Worm (Caenorhabditis elegans) whole organism, L4 larva: ENCODE data around the gene srv-24.

Experiments used
- D1046.2 ChIP-seq: fragments of 200-800 bp; sonication (Bioruptor generic); IDR thresholded peaks from 2 replicates; pipeline ENCODE4 v1.3.6; 2022; ENCODE audit warnings: missing genetic modification characterization, missing compliant biosample characterization
- F10B5.3 ChIP-seq: sonication (generic microtip); optimal IDR thresholded peaks from 2 replicates; lab custom pipeline; 2016; ENCODE audit warnings: mild to moderate bottlenecking, missing genetic modification characterization, missing compliant biosample characterization
- F49E8.2 ChIP-seq: sonication (generic microtip); optimal IDR thresholded peaks from 2 replicates; lab custom pipeline; 2016; ENCODE audit warnings: missing compliant biosample characterization, mild to moderate bottlenecking, missing genetic modification characterization, borderline replicate concordance
- T26A8.4 ChIP-seq: fragments of 200-800 bp; sonication (Bioruptor generic); IDR thresholded peaks from 2 replicates; pipeline ENCODE4 v1.3.6; 2022; ENCODE audit warnings: missing genetic modification characterization, missing compliant biosample characterization
- Y105C5A.15 ChIP-seq: fragments of 200-800 bp; sonication (Bioruptor generic); IDR thresholded peaks from 2 replicates; pipeline ENCODE4 v1.3.6; 2022; ENCODE audit warnings: missing genetic modification characterization, missing compliant biosample characterization
- Y48G9A.11 ChIP-seq: fragments of 200-800 bp; sonication (Bioruptor generic); IDR thresholded peaks from 2 replicates; pipeline ENCODE4 v1.3.6; 2022; ENCODE audit warnings: missing genetic modification reagents, missing genetic modification characterization, missing compliant biosample characterization
- Y75B8A.6 ChIP-seq: fragments of 200-800 bp; sonication (Bioruptor generic); IDR thresholded peaks from 2 replicates; pipeline ENCODE4 v1.3.6; 2022; ENCODE audit warnings: missing genetic modification reagents, missing genetic modification characterization, missing compliant biosample characterization
- ZK337.2 ChIP-seq: fragments of 200-800 bp; sonication (Bioruptor generic); IDR thresholded peaks from 2 replicates; pipeline ENCODE4 v1.3.6; 2022; ENCODE audit warnings: missing genetic modification reagents, missing genetic modification characterization, missing compliant biosample characterization
- aha-1 ChIP-seq: fragments of 150-350 bp; peaks from one replicate; lab custom pipeline; 2014; ENCODE audit warnings: missing biosample characterization, missing genetic modification characterization
- arid-1 ChIP-seq: fragments of 200-800 bp; sonication (Bioruptor generic); conservative IDR thresholded peaks from 2 replicates; pipeline ENCODE4 v1.3.6; 2022; ENCODE audit warnings: missing genetic modification reagents, missing genetic modification characterization, missing compliant biosample characterization
- attf-4 ChIP-seq: sonication (generic microtip); optimal IDR thresholded peaks from 3 replicates; lab custom pipeline; 2017; ENCODE audit warnings: missing biosample characterization, missing genetic modification characterization
- ceh-32 ChIP-seq: sonication (generic microtip); optimal IDR thresholded peaks from 2 replicates; lab custom pipeline; 2016; ENCODE audit warnings: mild to moderate bottlenecking, missing genetic modification characterization, missing compliant biosample characterization; ENCODE audit not compliant: poor library complexity
- ceh-44 ChIP-seq: fragments of 200-800 bp; sonication (Bioruptor generic); IDR thresholded peaks from 2 replicates; pipeline ENCODE4 v1.3.6; 2022; ENCODE audit warnings: missing genetic modification reagents, missing genetic modification characterization, missing compliant biosample characterization
- ceh-62 ChIP-seq: sonication (generic microtip); optimal IDR thresholded peaks from 2 replicates; lab custom pipeline; 2017; ENCODE audit warnings: missing biosample characterization, missing genetic modification characterization
- ceh-82 ChIP-seq: sonication (generic microtip); optimal IDR thresholded peaks from 2 replicates; lab custom pipeline; 2017; ENCODE audit warnings: missing biosample characterization, missing genetic modification characterization
- cey-2 ChIP-seq: sonication (generic microtip); optimal IDR thresholded peaks from 3 replicates; lab custom pipeline; 2017; ENCODE audit warnings: missing genetic modification characterization, mild to moderate bottlenecking, missing compliant biosample characterization, antibody characterized with exemption, borderline replicate concordance; ENCODE audit not compliant: insufficient read depth
- ctbp-1 ChIP-seq: fragments of 200-800 bp; sonication (Bioruptor generic); IDR thresholded peaks from 2 replicates; pipeline ENCODE4 v1.3.6; 2022; ENCODE audit warnings: missing genetic modification reagents, missing genetic modification characterization, missing compliant biosample characterization
- daf-16 ChIP-seq, 3 experiments: sonication (generic microtip); optimal IDR thresholded peaks; 2 replicates each; lab custom pipeline; 2016 to 2017; ENCODE audit warnings: missing genetic modification characterization in 3 of 3, missing genetic modification reagents in 3 of 3, mild to moderate bottlenecking in 2 of 3, missing compliant biosample characterization in 2 of 3, missing biosample characterization in 1 of 3, moderate library complexity in 1 of 3
- daf-8 ChIP-seq: fragments of 200-800 bp; sonication (Bioruptor generic); IDR thresholded peaks from 2 replicates; pipeline ENCODE4 v1.3.6; 2022; ENCODE audit warnings: missing genetic modification characterization, missing compliant biosample characterization
- duxl-1 ChIP-seq: sonication (generic microtip); optimal IDR thresholded peaks from 2 replicates; lab custom pipeline; 2016; ENCODE audit warnings: mild to moderate bottlenecking, missing genetic modification characterization, moderate library complexity, missing compliant biosample characterization; ENCODE audit not compliant: poor library complexity
- dve-1 ChIP-seq: sonication (generic microtip); optimal IDR thresholded peaks from 2 replicates; lab custom pipeline; 2017; ENCODE audit warnings: antibody characterized with exemption, mild to moderate bottlenecking, missing genetic modification characterization, missing compliant biosample characterization; ENCODE audit not compliant: insufficient read depth
- gei-8 ChIP-seq: fragments of 200-800 bp; sonication (Bioruptor generic); optimal IDR thresholded peaks from 2 replicates; lab custom pipeline; 2018; ENCODE audit warnings: mild to moderate bottlenecking, missing genetic modification characterization, missing compliant biosample characterization
- hlh-11 ChIP-seq: fragments of 200-800 bp; sonication (Bioruptor generic); optimal IDR thresholded peaks from 2 replicates; lab custom pipeline; 2018; ENCODE audit warnings: mild to moderate bottlenecking, missing genetic modification characterization, missing compliant biosample characterization
- jun-1 ChIP-seq: fragments of 150-350 bp; optimal IDR thresholded peaks from 2 replicates; lab custom pipeline; 2014; ENCODE audit warnings: missing biosample characterization, missing genetic modification reagents, missing genetic modification characterization
- lim-7 ChIP-seq: fragments of 200-800 bp; sonication (Bioruptor generic); IDR thresholded peaks from 2 replicates; pipeline ENCODE4 v1.3.6; 2022; ENCODE audit warnings: missing genetic modification characterization, missing compliant biosample characterization
- lin-1 ChIP-seq: fragments of 200-800 bp; sonication (Bioruptor generic); IDR thresholded peaks from 2 replicates; pipeline ENCODE4 v1.3.6; 2022; ENCODE audit warnings: missing genetic modification reagents, missing genetic modification characterization, missing compliant biosample characterization
- lin-13 ChIP-seq: fragments of 150-350 bp; optimal IDR thresholded peaks from 2 replicates; lab custom pipeline; 2014; ENCODE audit warnings: missing biosample characterization, missing genetic modification reagents, missing genetic modification characterization
- lin-15B ChIP-seq: fragments of 150-350 bp; sonication (generic microtip); optimal IDR thresholded peaks from 3 replicates; lab custom pipeline; 2014; ENCODE audit warnings: missing biosample characterization, missing genetic modification characterization
- lin-29 ChIP-seq: fragments of 200-800 bp; sonication (Bioruptor generic); IDR thresholded peaks from 2 replicates; pipeline ENCODE4 v1.3.6; 2022; ENCODE audit warnings: missing genetic modification reagents, missing genetic modification characterization, missing compliant biosample characterization
- lin-38 ChIP-seq: fragments of 200-800 bp; sonication (Bioruptor generic); IDR thresholded peaks from 2 replicates; pipeline ENCODE4 v1.3.6; 2022; ENCODE audit warnings: missing genetic modification reagents, missing genetic modification characterization, missing compliant biosample characterization
- lsy-2 ChIP-seq, 2 experiments: fragments of 150-350 bp in 1 of 2; sonication (generic microtip) in 1 of 2; optimal IDR thresholded peaks; 2 replicates each; lab custom pipeline; 2014 to 2017; ENCODE audit warnings: missing biosample characterization in 2 of 2, missing genetic modification characterization in 2 of 2
- madf-9 ChIP-seq: fragments of 200-800 bp; sonication (Bioruptor generic); conservative IDR thresholded peaks from 2 replicates; pipeline ENCODE4 v1.3.6; 2022; ENCODE audit warnings: missing genetic modification reagents, missing genetic modification characterization, missing compliant biosample characterization
- mxl-2 ChIP-seq: fragments of 200-800 bp; sonication (Bioruptor generic); conservative IDR thresholded peaks from 2 replicates; pipeline ENCODE4 v1.3.6; 2022; ENCODE audit warnings: missing genetic modification reagents, missing genetic modification characterization, missing compliant biosample characterization
- mxl-3 ChIP-seq: fragments of 200-800 bp; sonication (Bioruptor generic); optimal IDR thresholded peaks from 2 replicates; lab custom pipeline; 2018; ENCODE audit warnings: mild to moderate bottlenecking, missing genetic modification characterization, missing compliant biosample characterization
- nhr-10 ChIP-seq: fragments of 150-350 bp; optimal IDR thresholded peaks from 2 replicates; lab custom pipeline; 2014; ENCODE audit warnings: missing biosample characterization, missing genetic modification characterization
- nhr-102 ChIP-seq: sonication (generic microtip); optimal IDR thresholded peaks from 2 replicates; lab custom pipeline; 2016; ENCODE audit warnings: mild to moderate bottlenecking, missing genetic modification characterization, moderate library complexity, missing compliant biosample characterization
- nhr-11 ChIP-seq: fragments of 150-350 bp; optimal IDR thresholded peaks from 2 replicates; lab custom pipeline; 2014; ENCODE audit warnings: missing biosample characterization, missing genetic modification characterization
- nhr-28 ChIP-seq: fragments of 150-350 bp; optimal IDR thresholded peaks from 2 replicates; lab custom pipeline; 2014; ENCODE audit warnings: missing biosample characterization, missing genetic modification characterization
- nhr-41 ChIP-seq: fragments of 200-800 bp; sonication (Bioruptor generic); IDR thresholded peaks from 2 replicates; pipeline ENCODE4 v1.3.6; 2022; ENCODE audit warnings: missing genetic modification reagents, missing genetic modification characterization, missing compliant biosample characterization
- nhr-42 ChIP-seq: fragments of 200-800 bp; sonication (Bioruptor generic); IDR thresholded peaks from 2 replicates; pipeline ENCODE4 v1.3.6; 2022; ENCODE audit warnings: missing genetic modification characterization, missing compliant biosample characterization
- nhr-48 ChIP-seq: sonication (generic microtip); optimal IDR thresholded peaks from 2 replicates; lab custom pipeline; 2016; ENCODE audit warnings: mild to moderate bottlenecking, missing genetic modification characterization, missing compliant biosample characterization
- nhr-6 ChIP-seq: fragments of 150-350 bp; optimal IDR thresholded peaks from 2 replicates; lab custom pipeline; 2014; ENCODE audit warnings: missing biosample characterization, missing genetic modification characterization
- nhr-76 ChIP-seq: fragments of 150-350 bp; optimal IDR thresholded peaks from 2 replicates; lab custom pipeline; 2014; ENCODE audit warnings: missing biosample characterization, missing genetic modification characterization
- pqm-1 ChIP-seq: sonication (generic microtip); optimal IDR thresholded peaks from 2 replicates; lab custom pipeline; 2017; ENCODE audit warnings: missing biosample characterization, missing genetic modification characterization
- spr-3 ChIP-seq: fragments of 200-800 bp; sonication (Bioruptor generic); optimal IDR thresholded peaks from 2 replicates; lab custom pipeline; 2018; ENCODE audit warnings: mild to moderate bottlenecking, missing genetic modification characterization, missing compliant biosample characterization
- tag-97 ChIP-seq: fragments of 200-800 bp; sonication (Bioruptor generic); IDR thresholded peaks from 2 replicates; pipeline ENCODE4 v1.3.6; 2022; ENCODE audit warnings: missing genetic modification characterization, missing compliant biosample characterization
- tra-1 ChIP-seq: fragments of 200-800 bp; sonication (Bioruptor generic); IDR thresholded peaks from 2 replicates; pipeline ENCODE4 v1.3.6; 2022; ENCODE audit warnings: missing genetic modification reagents, missing genetic modification characterization, missing compliant biosample characterization
- zag-1 ChIP-seq: fragments of 150-350 bp; optimal IDR thresholded peaks from 2 replicates; lab custom pipeline; 2014; ENCODE audit warnings: missing biosample characterization, missing genetic modification characterization
- zfp-3 ChIP-seq: fragments of 200-800 bp; sonication (Bioruptor generic); conservative IDR thresholded peaks from 2 replicates; pipeline ENCODE4 v1.3.6; 2022; ENCODE audit warnings: missing genetic modification reagents, missing genetic modification characterization, missing compliant biosample characterization
- zip-2 ChIP-seq: fragments of 150-350 bp; optimal IDR thresholded peaks from 2 replicates; lab custom pipeline; 2014; ENCODE audit warnings: missing biosample characterization, missing genetic modification characterization
- ztf-11 ChIP-seq: fragments of 150-350 bp; optimal IDR thresholded peaks from 2 replicates; lab custom pipeline; 2014; ENCODE audit warnings: missing biosample characterization, missing genetic modification characterization

Gene srv-24

DNA sequence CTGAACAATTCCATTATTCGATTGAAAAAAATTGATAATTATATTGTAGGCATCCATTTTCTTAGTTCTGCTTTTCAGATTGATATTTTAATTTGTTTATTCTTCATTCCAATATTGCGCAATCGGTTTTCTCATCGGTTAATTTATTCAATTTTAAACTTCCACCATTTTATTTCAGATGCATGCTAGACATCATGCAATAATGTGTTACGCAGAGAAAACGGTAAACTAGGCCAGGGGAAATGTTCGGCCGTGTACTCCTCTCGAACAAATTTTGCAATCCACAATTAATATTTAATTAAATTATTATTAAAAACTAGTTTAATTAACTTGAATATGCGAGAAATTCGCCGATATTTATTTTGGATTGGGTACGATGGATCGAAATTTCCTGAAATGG is 31.0 kb upstream of the srv-24 start, which contains the start of gene Y73B6BL.29 (continued):
- TF ChIP-seq hlh-11 (tag; lab: Kevin White, UChicago) (peak; percentile 71), daf-16 (GFP tag; optimal IDR thresholded peaks at IDR 0.05; lab: Kevin White, UChicago) (peak; percentile 39 to 68), daf-16 (tag; optimal IDR thresholded peaks at IDR 0.05; lab: Kevin White, UChicago) (peak; percentile 45), Y48G9A.11 (peak; percentile 85), ceh-32 (tag; lab: Kevin White, UChicago) (peak; percentile 58), nhr-48 (tag; lab: Kevin White, UChicago) (peak; percentile 42), duxl-1 (tag; lab: Kevin White, UChicago) (peak; percentile 94), lin-1 (GFP tag; lab: Robert Waterston, UW) (peak; percentile 29; the same call in 1 of the 2 replicates), pqm-1 (tag; lab: Kevin White, UChicago) (no peak), aha-1 (peak; percentile 85), lim-7 (GFP tag; lab: Robert Waterston, UW) (no peak), nhr-42 (no peak), cey-2 (tag; lab: Kevin White, UChicago) (no peak), zip-2 (tag; lab: Kevin White, UChicago) (peak; percentile 72), madf-9 (GFP tag; lab: Robert Waterston, UW) (peak; percentile 86), tag-97 (0 out of 2 replicates have a peak, but pooled peaks have one; percentile 62), lin-38 (GFP tag; lab: Robert Waterston, UW) (peak; percentile 86), daf-8 (GFP tag; lab: Robert Waterston, UW) (no peak), Y105C5A.15 (GFP tag; lab: Robert Waterston, UW) (no peak), nhr-11 (tag; lab: Kevin White, UChicago) (no peak), nhr-6 (tag; lab: Kevin White, UChicago) (peak; percentile 96), lin-13 (GFP tag; lab: Kevin White, UChicago) (peak; percentile 35), attf-4 (no peak), spr-3 (GFP tag; lab: Kevin White, UChicago) (no peak), zag-1 (no peak), ceh-62 (tag; lab: Kevin White, UChicago) (no peak), lin-29 (GFP tag; lab: Robert Waterston, UW) (no peak), Y75B8A.6 (no peak), mxl-2 (GFP tag; lab: Robert Waterston, UW) (no peak), ztf-11 (no peak), F10B5.3 (tag; lab: Kevin White, UChicago) (peak; percentile 54), ceh-82 (tag; lab: Kevin White, UChicago) (no peak), jun-1 (tag; lab: Kevin White, UChicago) (no peak), nhr-102 (tag; lab: Kevin White, UChicago) (peak; percentile 85), zfp-3 (no peak; the same call in 1 of the 2 replicates), tra-1 (peak; percentile 76; the same call in 1 of the 2 replicates), D1046.2 (no peak), dve-1 (peak; percentile 90), lin-15B (tag; lab: Kevin White, UChicago) (no peak), T26A8.4 (GFP tag; lab: Robert Waterston, UW) (peak; percentile 77), mxl-3 (GFP tag; lab: Kevin White, UChicago) (peak; percentile 51), nhr-41 (GFP tag; lab: Robert Waterston, UW) (no peak), nhr-10 (tag; lab: Kevin White, UChicago) (no peak), F49E8.2 (tag; lab: Kevin White, UChicago) (peak; percentile 81), gei-8 (GFP tag; lab: Kevin White, UChicago) (no peak), ceh-44 (peak; percentile 93), lsy-2 (tag; optimal IDR thresholded peaks at IDR 0.05; lab: Kevin White, UChicago) (peak; percentile 68 to 96), nhr-76 (tag; lab: Kevin White, UChicago) (no peak), arid-1 (GFP tag; lab: Robert Waterston, UW) (peak; percentile 72), nhr-28 (tag; lab: Kevin White, UChicago) (peak; percentile 60), ctbp-1 (peak; percentile 51; the same call in 1 of the 2 replicates), ZK337.2 (GFP tag; lab: Robert Waterston, UW) (peak; percentile 91)
